Worm (Caenorhabditis elegans): ENCODE data around the gene cest-25.

Gene cest-25

ce11 chrIII:2768635-2769034 lies 29.3 kb upstream of the cest-25 start, which contains the start of gene swsn-3 (continued):
- TF ChIP-seq B0336.3 (GFP tag; IDR thresholded peaks at IDR 0.05) (peak; percentile 73), ets-4 (GFP tag; optimal IDR thresholded peaks at IDR 0.05) (no peak), ccch-3 (GFP tag; optimal IDR thresholded peaks at IDR 0.05) (no peak), him-1 (tag; optimal IDR thresholded peaks at IDR 0.05) (peak; percentile 62), lsl-1 (GFP tag; optimal IDR thresholded peaks at IDR 0.05) (peak; percentile 75), B0019.2 (GFP tag; conservative IDR thresholded peaks at IDR 0.05) (peak; percentile 72), bed-1 (GFP tag; IDR thresholded peaks at IDR 0.05) (no peak), lin-35 (GFP tag; optimal IDR thresholded peaks at IDR 0.05) (peak in 1 of 3 experiments; percentile 89), nhr-179 (tag; optimal IDR thresholded peaks at IDR 0.05) (no peak), C06A6.2 (GFP tag; conservative IDR thresholded peaks at IDR 0.05) (peak; percentile 79), ceh-58 (GFP tag; IDR thresholded peaks at IDR 0.05) (no peak), let-607 (tag; optimal IDR thresholded peaks at IDR 0.05) (peak in 1 of 2 experiments; percentile 44), mel-28 (tag; optimal IDR thresholded peaks at IDR 0.05; ENCODE audit: borderline replicate concordance) (no peak), snpc-3.4 (tag; optimal IDR thresholded peaks at IDR 0.05) (peak; percentile 69), ztf-25 (GFP tag; IDR thresholded peaks at IDR 0.05) (0 out of 2 replicates have a peak, but pooled peaks have one; percentile 39), snpc-4 (GFP tag; optimal IDR thresholded peaks at IDR 0.05) (peak; percentile 73), snpc-4 (tag; optimal IDR thresholded peaks at IDR 0.05) (peak; percentile 11 to 70 (median 62)), ceh-79 (tag; optimal IDR thresholded peaks at IDR 0.05) (no peak), ZK185.1 (tag; optimal IDR thresholded peaks at IDR 0.05; ENCODE audit: poor library complexity, severe bottlenecking) (no peak), Y79H2A.3 (GFP tag; conservative IDR thresholded peaks at IDR 0.05) (no peak), tbp1 (GFP tag; optimal IDR thresholded peaks at IDR 0.05) (peak; percentile 60), Y53F4B.3 (GFP tag; IDR thresholded peaks at IDR 0.05) (0 out of 2 replicates have a peak, but pooled peaks have one; percentile 15), Y95B8A.8 (GFP tag; IDR thresholded peaks at IDR 0.05) (no peak), repo-1 (tag; optimal IDR thresholded peaks at IDR 0.05) (peak; percentile 49), zim-3 (tag; optimal IDR thresholded peaks at IDR 0.05) (no peak), attf-3 (GFP tag; conservative IDR thresholded peaks at IDR 0.05) (no peak; the same call in 1 of the 2 replicates), tlf-1 (GFP tag; optimal IDR thresholded peaks at IDR 0.05) (peak; percentile 63), F57A8.1 (GFP tag; optimal IDR thresholded peaks at IDR 0.05) (no peak), ztf-22 (GFP tag; optimal IDR thresholded peaks at IDR 0.05) (no peak), chd-7 (tag; optimal IDR thresholded peaks at IDR 0.05) (no peak), tbx-9 (tag; optimal IDR thresholded peaks at IDR 0.05; ENCODE audit: borderline replicate concordance) (no peak), Y56A3A.18 (GFP tag; IDR thresholded peaks at IDR 0.05) (peak; percentile 83; the same call in 1 of the 2 replicates), akir-1 (GFP tag; optimal IDR thresholded peaks at IDR 0.05) (no peak)

DNA sequence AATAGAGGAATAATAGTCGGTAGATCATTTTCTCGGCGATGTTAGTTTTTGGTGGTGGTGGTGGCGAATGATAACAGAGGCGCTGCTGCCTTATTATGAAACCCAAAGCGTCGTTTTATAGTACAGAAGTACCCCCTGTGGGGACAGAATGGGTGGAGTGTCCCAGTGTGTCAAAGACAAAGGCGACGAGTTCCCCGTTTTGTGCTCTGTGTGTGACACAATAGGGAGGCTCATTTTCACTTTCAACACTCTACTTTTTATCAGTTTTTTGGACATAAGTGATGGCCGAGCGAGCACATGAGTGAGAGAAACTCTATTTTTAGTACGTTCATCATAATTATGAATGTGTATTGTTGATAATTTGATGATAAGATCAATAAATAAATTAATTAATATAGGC lies 21.4 kb upstream of the cest-25 start, which contains the start of gene pho-9:
Gene pho-9 (minus strand): TSS at position 91 of the 400 bp plus-strand sequence.
- TF ChIP-seq lsl-1 (GFP tag; optimal IDR thresholded peaks at IDR 0.05) (no peak), pbrm-1 (GFP tag; IDR thresholded peaks at IDR 0.05) (no peak), zfh-2 (GFP tag; conservative IDR thresholded peaks at IDR 0.05) (no peak), F49E8.2 (tag; optimal IDR thresholded peaks at IDR 0.05; ENCODE audit: insufficient read depth) (no peak), mes-4 (tag; optimal IDR thresholded peaks at IDR 0.05) (no peak), mel-28 (tag; optimal IDR thresholded peaks at IDR 0.05; ENCODE audit: borderline replicate concordance) (no peak), madf-3 (GFP tag; IDR thresholded peaks at IDR 0.05) (no peak), lag-1 (GFP tag; IDR thresholded peaks at IDR 0.05) (no peak), rec-8 (tag; optimal IDR thresholded peaks at IDR 0.05) (no peak), zim-3 (tag; optimal IDR thresholded peaks at IDR 0.05) (no peak), F39B2.1 (GFP tag; IDR thresholded peaks at IDR 0.05) (no peak), F57A8.1 (GFP tag; optimal IDR thresholded peaks at IDR 0.05) (no peak), F37B4.10 (GFP tag; IDR thresholded peaks at IDR 0.05) (no peak), akir-1 (GFP tag; optimal IDR thresholded peaks at IDR 0.05) (no peak), hmg-1.2 (GFP tag; IDR thresholded peaks at IDR 0.05) (no peak), dpff-1 (tag; optimal IDR thresholded peaks at IDR 0.05) (no peak), F57C9.4 (tag; optimal IDR thresholded peaks at IDR 0.05) (no peak), B0336.3 (GFP tag; IDR thresholded peaks at IDR 0.05) (0 out of 2 replicates have a peak, but pooled peaks have one; percentile 44), Y53F4B.3 (GFP tag; IDR thresholded peaks at IDR 0.05) (no peak), xnd-1 (tag; optimal IDR thresholded peaks at IDR 0.05) (no peak), fkh-3 (tag; optimal IDR thresholded peaks at IDR 0.05) (no peak), hmg-20 (GFP tag; IDR thresholded peaks at IDR 0.05) (no peak)
